Worm (Caenorhabditis elegans) whole organism, L4/young adult: ENCODE results near the gene glr-2.

ENCODE experiments used
- W03F9.2 ChIP-seq: fragments of 150-350 bp; optimal IDR thresholded peaks from 2 replicates; lab custom pipeline; 2014; ENCODE audit warnings: missing biosample characterization, missing genetic modification characterization
- dao-5 ChIP-seq: sonication (generic microtip); optimal IDR thresholded peaks from 2 replicates; lab custom pipeline; 2016; ENCODE audit warnings: missing genotype, missing genetic modification characterization, moderate library complexity, missing compliant biosample characterization
- him-1 ChIP-seq: sonication (generic microtip); optimal IDR thresholded peaks from 2 replicates; lab custom pipeline; 2016; ENCODE audit warnings: missing genotype, missing genetic modification reagents, missing genetic modification characterization, missing compliant biosample characterization

- no peak for TF ChIP-seq him-1 (tag; lab: Kevin White, UChicago)
- TF ChIP-seq dao-5 (tag; lab: Kevin White, UChicago), result no peak
- TF ChIP-seq W03F9.2, result no peak
These were observed 32.5 kb downstream of the glr-2 start for ce11 chrIII:7112285-7112684.
